Worm (Caenorhabditis elegans) whole organism, early embryonic: ENCODE data around the gene F16G10.3.

Source experiments
- B0310.2 ChIP-seq: sonication (generic microtip); optimal IDR thresholded peaks from 2 replicates; lab custom pipeline; 2016; ENCODE audit warnings: mild to moderate bottlenecking, missing genetic modification characterization, missing compliant biosample characterization
- F13C5.2 ChIP-seq: sonication (generic microtip); optimal IDR thresholded peaks from 2 replicates; lab custom pipeline; 2017; ENCODE audit warnings: mild to moderate bottlenecking, missing genetic modification characterization, inconsistent platforms, missing compliant biosample characterization
- aly-1 ChIP-seq: sonication (generic microtip); optimal IDR thresholded peaks from 2 replicates; lab custom pipeline; 2016; ENCODE audit warnings: missing genetic modification characterization, missing compliant biosample characterization
- ama-1 ChIP-seq: fragments of 150-350 bp; optimal IDR thresholded peaks from 2 replicates; lab custom pipeline; 2014
- ceh-13 ChIP-seq: fragments of 200-800 bp; sonication (Bioruptor generic); optimal IDR thresholded peaks from 2 replicates; lab custom pipeline; 2018; ENCODE audit warnings: mild to moderate bottlenecking, missing genetic modification characterization, missing compliant biosample characterization
- ceh-36 ChIP-seq: sonication (generic microtip); optimal IDR thresholded peaks from 2 replicates; lab custom pipeline; 2016; ENCODE audit warnings: missing genetic modification characterization, inconsistent platforms, missing compliant biosample characterization
- ets-7 ChIP-seq: sonication (generic microtip); optimal IDR thresholded peaks from 2 replicates; lab custom pipeline; 2016; ENCODE audit warnings: missing genotype, missing genetic modification characterization, missing compliant biosample characterization
- flt-1 ChIP-seq: fragments of 200-800 bp; sonication (Bioruptor generic); IDR thresholded peaks from 2 replicates; pipeline ENCODE4 v1.3.6; 2022; ENCODE audit warnings: missing genetic modification characterization, missing compliant biosample characterization
- hmbx-1 ChIP-seq: sonication (generic microtip); optimal IDR thresholded peaks from 2 replicates; lab custom pipeline; 2016; ENCODE audit warnings: mild to moderate bottlenecking, missing genetic modification characterization, missing compliant biosample characterization
- hmg-4 ChIP-seq: fragments of 200-800 bp; sonication (Bioruptor generic); optimal IDR thresholded peaks from 2 replicates; lab custom pipeline; 2018; ENCODE audit warnings: mild to moderate bottlenecking, missing genetic modification characterization, missing compliant biosample characterization
- hnd-1 ChIP-seq: sonication (generic microtip); optimal IDR thresholded peaks from 2 replicates; lab custom pipeline; 2016; ENCODE audit warnings: missing genetic modification characterization, missing compliant biosample characterization
- pes-1 ChIP-seq: fragments of 200-800 bp; sonication (Bioruptor generic); IDR thresholded peaks from 2 replicates; pipeline ENCODE4 v1.3.6; 2022; ENCODE audit warnings: missing genetic modification reagents, missing genetic modification characterization, missing compliant biosample characterization
- scrt-1 ChIP-seq: fragments of 200-800 bp; sonication (Bioruptor generic); IDR thresholded peaks from 2 replicates; pipeline ENCODE4 v1.3.6; 2022; ENCODE audit warnings: missing genetic modification characterization, missing compliant biosample characterization
- sea-1 ChIP-seq: fragments of 200-800 bp; sonication (Bioruptor generic); conservative IDR thresholded peaks from 2 replicates; pipeline ENCODE4 v1.3.6; 2022; ENCODE audit warnings: missing genetic modification characterization, missing compliant biosample characterization
- tbx-11 ChIP-seq: fragments of 200-800 bp; sonication (Bioruptor generic); IDR thresholded peaks from 2 replicates; pipeline ENCODE4 v1.3.6; 2022; ENCODE audit warnings: missing genetic modification characterization, missing compliant biosample characterization
- tbx-37 ChIP-seq: fragments of 200-800 bp; sonication (Bioruptor generic); conservative IDR thresholded peaks from 2 replicates; pipeline ENCODE4 v1.3.6; 2022; ENCODE audit warnings: missing genetic modification reagents, missing genetic modification characterization, missing compliant biosample characterization
- tra-4 ChIP-seq: sonication (generic microtip); optimal IDR thresholded peaks from 2 replicates; lab custom pipeline; 2017; ENCODE audit warnings: missing genetic modification characterization, missing compliant biosample characterization

The F16G10.3 gene

ce11 chrII:2359965-2360364 lies 12.2 kb upstream of the F16G10.3 start, which contains the start of gene F43C11.16:
F43C11.16 (minus strand) TSS chrII:2360065.
- no peak for TF ChIP-seq tbx-11 (GFP tag; lab: Robert Waterston, UW)
- no peak for TF ChIP-seq flt-1
- TF ChIP-seq scrt-1 = no peak
- TF ChIP-seq hnd-1 (tag; lab: Kevin White, UChicago) = no peak
- no peak for TF ChIP-seq ceh-36 (tag; lab: Kevin White, UChicago)
- TF ChIP-seq ets-7 (tag; lab: Kevin White, UChicago) = no peak
- TF ChIP-seq hmbx-1 (tag; lab: Kevin White, UChicago) = no peak
- TF ChIP-seq tra-4 (tag; lab: Kevin White, UChicago) = no peak
- no peak for TF ChIP-seq hmg-4 (GFP tag; lab: Kevin White, UChicago)
- TF ChIP-seq tbx-37 (GFP tag; lab: Robert Waterston, UW) = no peak
- TF ChIP-seq sea-1 = no peak
- no peak for TF ChIP-seq ceh-13 (GFP tag; lab: Kevin White, UChicago)

ce11 chrII:2363673-2364072 lies 8.5 kb upstream of the F16G10.3 start, which contains the start of gene F43C11.11:
F43C11.11 (minus strand) TSS chrII:2363773.
- TF ChIP-seq F13C5.2 (tag; lab: Kevin White, UChicago) = no peak
- no peak for TF ChIP-seq ama-1 (lab: Kevin White, UChicago)
- no peak for TF ChIP-seq scrt-1
- TF ChIP-seq hnd-1 (tag; lab: Kevin White, UChicago) = no peak
- TF ChIP-seq flt-1 = no peak
- no peak for TF ChIP-seq hmg-4 (GFP tag; lab: Kevin White, UChicago)
- TF ChIP-seq tbx-37 (GFP tag; lab: Robert Waterston, UW) = no peak
- TF ChIP-seq ceh-13 (GFP tag; lab: Kevin White, UChicago) = no peak
- no peak for TF ChIP-seq sea-1
- TF ChIP-seq tra-4 (tag; lab: Kevin White, UChicago) = no peak
- no peak for TF ChIP-seq B0310.2
- TF ChIP-seq aly-1 (tag; lab: Kevin White, UChicago) = no peak
- no peak for TF ChIP-seq ceh-36 (tag; lab: Kevin White, UChicago)
- TF ChIP-seq hmbx-1 (tag; lab: Kevin White, UChicago) = no peak
- TF ChIP-seq ets-7 (tag; lab: Kevin White, UChicago) = no peak
- TF ChIP-seq pes-1 = no peak
- TF ChIP-seq tbx-11 (GFP tag; lab: Robert Waterston, UW) = no peak

- no peak for TF ChIP-seq hmbx-1 (tag; lab: Kevin White, UChicago)
- no peak for TF ChIP-seq hmg-4 (GFP tag; lab: Kevin White, UChicago)
- no peak for TF ChIP-seq hnd-1 (tag; lab: Kevin White, UChicago)
- TF ChIP-seq flt-1 = no peak
- no peak for TF ChIP-seq tbx-37 (GFP tag; lab: Robert Waterston, UW)
- TF ChIP-seq sea-1 = no peak
- no peak for TF ChIP-seq tra-4 (tag; lab: Kevin White, UChicago)
- TF ChIP-seq tbx-11 (GFP tag; lab: Robert Waterston, UW) = no peak
- no peak for TF ChIP-seq ets-7 (tag; lab: Kevin White, UChicago)
- TF ChIP-seq aly-1 (tag; lab: Kevin White, UChicago) = no peak
- TF ChIP-seq scrt-1 = no peak
- TF ChIP-seq ceh-36 (tag; lab: Kevin White, UChicago) = no peak
- TF ChIP-seq ceh-13 (GFP tag; lab: Kevin White, UChicago) = no peak
- no peak for TF ChIP-seq ama-1 (lab: Kevin White, UChicago)
- TF ChIP-seq B0310.2 = no peak
- TF ChIP-seq pes-1 = no peak
These were observed 5.4 kb upstream of the F16G10.3 start, which contains the start of the genes F43C11.12 and F16G10.5 for ce11 chrII:2366623-2367365. F43C11.12 (minus strand) TSS chrII:2366723. F16G10.5 (plus strand) TSS chrII:2367315.

ce11 chrII:2368956-2369355 lies 3.2 kb upstream of the F16G10.3 start, which contains the start of gene hpo-25:
hpo-25 (plus strand) TSS chrII:2369256.
- TF ChIP-seq tbx-11 (GFP tag; lab: Robert Waterston, UW) (no peak), hnd-1 (tag; lab: Kevin White, UChicago) (no peak), sea-1 (no peak), tbx-37 (GFP tag; lab: Robert Waterston, UW) (no peak), aly-1 (tag; lab: Kevin White, UChicago) (no peak), ceh-36 (tag; lab: Kevin White, UChicago) (no peak), B0310.2 (no peak), ets-7 (tag; lab: Kevin White, UChicago) (no peak), hmbx-1 (tag; lab: Kevin White, UChicago) (no peak), F13C5.2 (tag; lab: Kevin White, UChicago) (no peak), pes-1 (no peak), ceh-13 (GFP tag; lab: Kevin White, UChicago) (no peak), scrt-1 (no peak), hmg-4 (GFP tag; lab: Kevin White, UChicago) (no peak), flt-1 (no peak), ama-1 (lab: Kevin White, UChicago) (no peak), tra-4 (tag; lab: Kevin White, UChicago) (no peak)

- no peak for TF ChIP-seq hmbx-1 (tag; lab: Kevin White, UChicago)
- TF ChIP-seq flt-1 = no peak
- no peak for TF ChIP-seq F13C5.2 (tag; lab: Kevin White, UChicago)
- TF ChIP-seq aly-1 (tag; lab: Kevin White, UChicago) = no peak
- TF ChIP-seq hnd-1 (tag; lab: Kevin White, UChicago) = no peak
- TF ChIP-seq ceh-36 (tag; lab: Kevin White, UChicago) = no peak
- no peak for TF ChIP-seq scrt-1
- no peak for TF ChIP-seq tbx-11 (GFP tag; lab: Robert Waterston, UW)
- no peak for TF ChIP-seq ama-1 (lab: Kevin White, UChicago)
- no peak for TF ChIP-seq ets-7 (tag; lab: Kevin White, UChicago)
- no peak for TF ChIP-seq B0310.2
- TF ChIP-seq hmg-4 (GFP tag; lab: Kevin White, UChicago) = no peak
- no peak for TF ChIP-seq tbx-37 (GFP tag; lab: Robert Waterston, UW)
- no peak for TF ChIP-seq ceh-13 (GFP tag; lab: Kevin White, UChicago)
- TF ChIP-seq pes-1 = no peak
- TF ChIP-seq sea-1 = no peak
- no peak for TF ChIP-seq tra-4 (tag; lab: Kevin White, UChicago)
These were observed 2.8 kb downstream of the F16G10.3 start, which contains the start of gene F16G10.2 for ce11 chrII:2374973-2375372. F16G10.2 (plus strand) TSS chrII:2375273.

ce11 chrII:2377751-2378150 lies 5.6 kb downstream of the F16G10.3 start, which contains the start of gene F16G10.6:
F16G10.6 (minus strand) TSS chrII:2377851.
- TF ChIP-seq ets-7 (tag; lab: Kevin White, UChicago) (no peak), tra-4 (tag; lab: Kevin White, UChicago) (no peak), scrt-1 (no peak), hmbx-1 (tag; lab: Kevin White, UChicago) (no peak), sea-1 (no peak), hnd-1 (tag; lab: Kevin White, UChicago) (no peak), hmg-4 (GFP tag; lab: Kevin White, UChicago) (no peak), pes-1 (no peak), tbx-11 (GFP tag; lab: Robert Waterston, UW) (no peak), flt-1 (no peak), F13C5.2 (tag; lab: Kevin White, UChicago) (no peak), aly-1 (tag; lab: Kevin White, UChicago) (no peak), ama-1 (lab: Kevin White, UChicago) (no peak), ceh-13 (GFP tag; lab: Kevin White, UChicago) (no peak), ceh-36 (tag; lab: Kevin White, UChicago) (no peak), tbx-37 (GFP tag; lab: Robert Waterston, UW) (no peak), B0310.2 (no peak)
